Worm (Caenorhabditis elegans) whole organism, L4 larva: ENCODE measurements around the gene F53A2.3.

Experiments
- ama-1 ChIP-seq: fragments of 150-350 bp; optimal IDR thresholded peaks from 2 replicates; lab custom pipeline; 2014; ENCODE audit warnings: inconsistent platforms, mixed read lengths
- duxl-1 ChIP-seq: sonication (generic microtip); optimal IDR thresholded peaks from 2 replicates; lab custom pipeline; 2016; ENCODE audit warnings: mild to moderate bottlenecking, missing genetic modification characterization, moderate library complexity, missing compliant biosample characterization; ENCODE audit not compliant: poor library complexity
- fkh-10 ChIP-seq: fragments of 150-350 bp; optimal IDR thresholded peaks from 2 replicates; lab custom pipeline; 2014; ENCODE audit warnings: missing biosample characterization, missing genetic modification reagents, missing genetic modification characterization
- mxl-3 ChIP-seq: fragments of 200-800 bp; sonication (Bioruptor generic); optimal IDR thresholded peaks from 2 replicates; lab custom pipeline; 2018; ENCODE audit warnings: mild to moderate bottlenecking, missing genetic modification characterization, missing compliant biosample characterization
- nhr-48 ChIP-seq: sonication (generic microtip); optimal IDR thresholded peaks from 2 replicates; lab custom pipeline; 2016; ENCODE audit warnings: mild to moderate bottlenecking, missing genetic modification characterization, missing compliant biosample characterization
- nhr-77 ChIP-seq: fragments of 150-350 bp; optimal IDR thresholded peaks from 2 replicates; lab custom pipeline; 2014; ENCODE audit warnings: missing biosample characterization, missing genetic modification characterization
- ztf-11 ChIP-seq: fragments of 150-350 bp; optimal IDR thresholded peaks from 2 replicates; lab custom pipeline; 2014; ENCODE audit warnings: missing biosample characterization, missing genetic modification characterization

ce11 chrIII:13340504-13341274, 1.1 kb upstream of the F53A2.3 start:
- TF ChIP-seq mxl-3 (GFP tag; lab: Kevin White, UChicago), result no peak
- no peak for TF ChIP-seq duxl-1
- no peak for TF ChIP-seq nhr-77 (tag; lab: Kevin White, UChicago)
- no peak for TF ChIP-seq nhr-48 (tag; lab: Kevin White, UChicago)
- TF ChIP-seq ama-1 (lab: Kevin White, UChicago), result no peak
- no peak for TF ChIP-seq ztf-11 (tag; lab: Kevin White, UChicago)
- TF ChIP-seq fkh-10, result no peak
